Worm (Caenorhabditis elegans): Measurements from ENCODE around the gene T07G12.3.
A peak's percentile ranks its signal among the peaks of the same experiment; 100 is the strongest.

T07G12.3 gene

DNA sequence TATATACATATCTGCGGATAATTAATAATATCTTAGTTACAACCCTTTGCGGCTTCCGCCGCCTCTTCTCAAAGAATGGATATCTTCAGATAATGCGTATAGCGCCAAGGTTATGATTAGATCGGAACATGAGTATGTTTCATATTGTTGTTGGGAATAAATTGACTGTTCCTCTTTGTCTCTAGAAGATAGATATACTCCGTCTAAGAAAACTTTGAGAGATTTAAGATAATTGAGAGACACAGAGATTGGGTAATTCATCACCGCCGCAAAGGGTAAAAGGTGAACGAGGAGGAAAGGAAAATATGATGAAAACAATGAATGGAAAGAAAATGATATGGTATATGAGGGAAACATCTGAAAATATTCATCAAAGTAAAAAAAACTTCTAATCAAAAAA lies 42.9 kb downstream of the T07G12.3 start:
- TF ChIP-seq chd-7 (tag; optimal IDR thresholded peaks at IDR 0.05), result no peak
- no peak for TF ChIP-seq snpc-4 (GFP tag; optimal IDR thresholded peaks at IDR 0.05)
- TF ChIP-seq snpc-4 (tag; optimal IDR thresholded peaks at IDR 0.05), result no peak
- TF ChIP-seq ceh-100 (GFP tag; IDR thresholded peaks at IDR 0.05), result no peak
- no peak for TF ChIP-seq athp-1 (tag; optimal IDR thresholded peaks at IDR 0.05)
- TF ChIP-seq B0336.3 (GFP tag; IDR thresholded peaks at IDR 0.05), result no peak

- no peak for TF ChIP-seq ccch-3 (GFP tag; optimal IDR thresholded peaks at IDR 0.05)
- TF ChIP-seq F39B2.1 (GFP tag; IDR thresholded peaks at IDR 0.05), result no peak
- peak; percentile 37 for TF ChIP-seq nhr-80 (tag; optimal IDR thresholded peaks at IDR 0.05)
- TF ChIP-seq snpc-3.4 (tag; optimal IDR thresholded peaks at IDR 0.05), result no peak
- no peak for TF ChIP-seq nhr-27 (tag; optimal IDR thresholded peaks at IDR 0.05)
These were observed 43.9 kb downstream of the T07G12.3 start for ce11 chrIV:10577600-10577999.

DNA sequence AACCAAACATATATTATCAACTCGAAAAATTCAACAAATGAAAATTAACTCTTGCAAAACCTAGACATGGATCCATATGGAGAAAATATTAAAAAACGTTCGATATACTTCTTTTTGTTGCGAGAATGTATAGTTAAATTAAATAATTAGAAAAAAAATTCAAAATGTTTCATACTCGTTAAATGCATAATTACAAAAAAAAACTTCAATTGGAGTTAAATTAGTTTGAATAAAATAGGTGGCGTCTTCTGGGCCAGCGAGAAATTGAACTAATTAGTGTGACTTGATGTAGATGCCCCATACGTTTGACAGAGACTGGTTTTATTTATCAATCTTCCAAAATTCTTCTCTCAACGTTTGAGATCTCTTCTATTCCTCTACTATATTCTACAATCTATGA lies 44.6 kb downstream of the T07G12.3 start, which contains the start of gene lgc-43:
Gene lgc-43 (plus strand): TSS at position 301 of the 400 bp plus-strand sequence.
- TF ChIP-seq aptf-3 (GFP tag; IDR thresholded peaks at IDR 0.05) (no peak), dpl-1 (GFP tag; optimal IDR thresholded peaks at IDR 0.05) (no peak), B0035.1 (tag; optimal IDR thresholded peaks at IDR 0.05) (no peak), lin-26 (GFP tag; IDR thresholded peaks at IDR 0.05) (no peak), Y79H2A.3 (GFP tag; conservative IDR thresholded peaks at IDR 0.05) (no peak), D2030.7 (GFP tag; IDR thresholded peaks at IDR 0.05) (no peak), tlf-1 (GFP tag; optimal IDR thresholded peaks at IDR 0.05) (no peak), ztf-25 (GFP tag; IDR thresholded peaks at IDR 0.05) (no peak), lsy-27 (tag; optimal IDR thresholded peaks at IDR 0.05; ENCODE audit: borderline replicate concordance, insufficient read depth) (no peak), egl-44 (GFP tag; IDR thresholded peaks at IDR 0.05) (no peak), nhr-179 (tag; optimal IDR thresholded peaks at IDR 0.05) (no peak), lsl-1 (GFP tag; optimal IDR thresholded peaks at IDR 0.05) (no peak), unc-130 (GFP tag; optimal IDR thresholded peaks at IDR 0.05) (no peak), Y67H2A.10 (GFP tag; conservative IDR thresholded peaks at IDR 0.05) (no peak), pha-4 (tag; optimal IDR thresholded peaks at IDR 0.05) (no peak), T26A5.8 (tag; optimal IDR thresholded peaks at IDR 0.05) (no peak), C06A6.2 (GFP tag; conservative IDR thresholded peaks at IDR 0.05) (no peak), sptf-2 (GFP tag; optimal IDR thresholded peaks at IDR 0.05) (no peak), hsf-1 (GFP tag; IDR thresholded peaks at IDR 0.05) (no peak), F52B5.7 (tag; optimal IDR thresholded peaks at IDR 0.05) (no peak)

- TF ChIP-seq let-526 (GFP tag; IDR thresholded peaks at IDR 0.05) (no peak), sdz-38 (tag; optimal IDR thresholded peaks at IDR 0.05) (no peak), F49E8.2 (tag; optimal IDR thresholded peaks at IDR 0.05; ENCODE audit: insufficient read depth) (no peak), madf-8 (GFP tag; conservative IDR thresholded peaks at IDR 0.05) (no peak), tbx-9 (tag; optimal IDR thresholded peaks at IDR 0.05; ENCODE audit: borderline replicate concordance) (no peak), ztf-22 (GFP tag; optimal IDR thresholded peaks at IDR 0.05) (no peak), lin-35 (GFP tag; optimal IDR thresholded peaks at IDR 0.05) (no peak), bed-1 (GFP tag; IDR thresholded peaks at IDR 0.05) (no peak), lin-26 (GFP tag; IDR thresholded peaks at IDR 0.05) (no peak), zfh-2 (GFP tag; conservative IDR thresholded peaks at IDR 0.05) (no peak), snpc-1.3 (tag; optimal IDR thresholded peaks at IDR 0.05; ENCODE audit: insufficient read depth) (no peak), bed-2 (GFP tag; IDR thresholded peaks at IDR 0.05) (no peak), D2030.7 (GFP tag; IDR thresholded peaks at IDR 0.05) (no peak), xnd-1 (tag; optimal IDR thresholded peaks at IDR 0.05) (no peak), C06A6.2 (GFP tag; conservative IDR thresholded peaks at IDR 0.05) (no peak), egl-44 (GFP tag; IDR thresholded peaks at IDR 0.05) (no peak), egrh-3 (GFP tag; IDR thresholded peaks at IDR 0.05) (no peak), F52B5.7 (tag; optimal IDR thresholded peaks at IDR 0.05) (no peak)
These were observed 50.5 kb downstream of the T07G12.3 start, which contains the start of gene oac-8 for ce11 chrIV:10584237-10584636. oac-8 (plus strand) TSS chrIV:10584537.

Measured in whole organism, young adult.